Worm (Caenorhabditis elegans) whole organism, late embryonic: ENCODE results near the gene ddn-2.

Experiments
- C38D4.7 ChIP-seq: fragments of 200-800 bp; sonication (Bioruptor generic); optimal IDR thresholded peaks from 2 replicates; lab custom pipeline; 2018; ENCODE audit warnings: mild to moderate bottlenecking, missing genetic modification characterization, moderate library complexity, missing compliant biosample characterization
- T23F11.4 ChIP-seq: fragments of 200-800 bp; sonication (Bioruptor generic); optimal IDR thresholded peaks from 2 replicates; lab custom pipeline; 2018; ENCODE audit warnings: mild to moderate bottlenecking, missing genetic modification characterization, missing compliant biosample characterization
- ceh-18 ChIP-seq: sonication (generic microtip); optimal IDR thresholded peaks from 2 replicates; lab custom pipeline; 2016; ENCODE audit warnings: missing genetic modification characterization, missing compliant biosample characterization
- ceh-19 ChIP-seq: fragments of 200-800 bp; sonication (Bioruptor generic); optimal IDR thresholded peaks from 2 replicates; lab custom pipeline; 2018; ENCODE audit warnings: mild to moderate bottlenecking, missing genetic modification characterization, missing compliant biosample characterization
- ceh-30 ChIP-seq: fragments of 150-350 bp; optimal IDR thresholded peaks from 2 replicates; lab custom pipeline; 2014; ENCODE audit warnings: missing biosample characterization, missing genetic modification characterization
- ceh-31 ChIP-seq: sonication (generic microtip); optimal IDR thresholded peaks from 2 replicates; lab custom pipeline; 2016; ENCODE audit warnings: missing genetic modification characterization, missing compliant biosample characterization
- ceh-6 ChIP-seq: fragments of 200-800 bp; sonication (Bioruptor generic); optimal IDR thresholded peaks from 2 replicates; lab custom pipeline; 2018; ENCODE audit warnings: mild to moderate bottlenecking, missing genetic modification characterization, missing compliant biosample characterization
- dmd-4 ChIP-seq: sonication (generic microtip); optimal IDR thresholded peaks from 2 replicates; lab custom pipeline; 2016; ENCODE audit warnings: borderline replicate concordance, missing genetic modification characterization, missing compliant biosample characterization
- elt-2 ChIP-seq: sonication (generic microtip); optimal IDR thresholded peaks from 2 replicates; lab custom pipeline; 2016; ENCODE audit warnings: missing genetic modification reagents, missing genetic modification characterization, missing compliant biosample characterization
- hlh-30 ChIP-seq: sonication (generic microtip); optimal IDR thresholded peaks from 2 replicates; lab custom pipeline; 2017; ENCODE audit warnings: antibody characterized with exemption, missing genetic modification characterization, missing compliant biosample characterization; ENCODE audit not compliant: insufficient read depth
- nfya-1 ChIP-seq: sonication (generic microtip); optimal IDR thresholded peaks from 2 replicates; lab custom pipeline; 2017; ENCODE audit warnings: missing genetic modification characterization, mild to moderate bottlenecking, missing compliant biosample characterization, antibody characterized with exemption, moderate library complexity
- odd-2 ChIP-seq: sonication (generic microtip); optimal IDR thresholded peaks from 2 replicates; lab custom pipeline; 2017; ENCODE audit warnings: antibody characterized with exemption, mild to moderate bottlenecking, missing genetic modification characterization, missing compliant biosample characterization
- pros-1 ChIP-seq: fragments of 150-350 bp; optimal IDR thresholded peaks from 2 replicates; lab custom pipeline; 2014; ENCODE audit warnings: missing biosample characterization, missing genetic modification reagents, missing genetic modification characterization
- rnt-1 ChIP-seq: sonication (generic microtip); optimal IDR thresholded peaks from 2 replicates; lab custom pipeline; 2016; ENCODE audit warnings: missing genetic modification characterization, missing compliant biosample characterization
- sox-2 ChIP-seq: fragments of 200-800 bp; sonication (Bioruptor generic); IDR thresholded peaks from 2 replicates; pipeline ENCODE4 v1.3.6; 2022; ENCODE audit warnings: missing genetic modification reagents, missing genetic modification characterization, missing compliant biosample characterization
- tbx-2 ChIP-seq: sonication (generic microtip); optimal IDR thresholded peaks from 2 replicates; lab custom pipeline; 2016; ENCODE audit warnings: missing genetic modification characterization, missing compliant biosample characterization
- tbx-7 ChIP-seq: sonication (generic microtip); optimal IDR thresholded peaks from 2 replicates; lab custom pipeline; 2016; ENCODE audit warnings: missing genotype, missing genetic modification characterization, missing compliant biosample characterization
- unc-55 ChIP-seq: sonication (generic microtip); optimal IDR thresholded peaks from 2 replicates; lab custom pipeline; 2017; ENCODE audit warnings: missing biosample characterization, missing genetic modification reagents, missing genetic modification characterization
- unc-86 ChIP-seq: sonication (generic microtip); optimal IDR thresholded peaks from 2 replicates; lab custom pipeline; 2016; ENCODE audit warnings: missing genetic modification characterization, missing compliant biosample characterization
- zip-5 ChIP-seq: sonication (generic microtip); optimal IDR thresholded peaks from 2 replicates; lab custom pipeline; 2016; ENCODE audit warnings: missing genetic modification characterization, missing compliant biosample characterization

Gene ddn-2

DNA sequence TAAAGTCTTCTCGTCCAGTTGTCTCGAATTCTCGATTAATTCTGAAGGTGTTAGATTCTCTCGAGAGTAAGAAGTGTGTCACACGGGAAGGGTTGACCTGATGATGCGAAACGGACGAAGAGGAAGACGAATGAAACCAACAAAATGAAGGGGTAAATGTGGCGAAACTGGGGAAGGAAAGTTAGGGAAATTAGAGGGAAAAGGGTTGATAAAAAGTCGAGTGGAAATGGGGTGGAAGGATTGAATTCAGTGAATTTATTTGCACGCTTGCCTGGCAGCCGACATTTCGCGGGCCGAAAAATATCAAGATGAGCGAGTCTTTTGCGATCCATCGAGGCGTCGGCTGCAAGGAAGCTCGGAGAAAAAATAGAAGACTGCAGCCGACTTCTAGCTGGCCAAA, 39.3 kb downstream of the ddn-2 start, which contains the start of gene F58G1.7:
Gene F58G1.7 (minus strand): TSS at position 101 of the 400 bp plus-strand sequence.
- no peak for TF ChIP-seq ceh-19 (GFP tag; lab: Kevin White, UChicago)
- no peak for TF ChIP-seq T23F11.4 (GFP tag; lab: Kevin White, UChicago)
- TF ChIP-seq ceh-6 (GFP tag; lab: Kevin White, UChicago), result no peak
- TF ChIP-seq ceh-30, result no peak
- no peak for TF ChIP-seq C38D4.7 (GFP tag; lab: Kevin White, UChicago)
- no peak for TF ChIP-seq odd-2
- no peak for TF ChIP-seq nfya-1 (tag; lab: Kevin White, UChicago)

DNA sequence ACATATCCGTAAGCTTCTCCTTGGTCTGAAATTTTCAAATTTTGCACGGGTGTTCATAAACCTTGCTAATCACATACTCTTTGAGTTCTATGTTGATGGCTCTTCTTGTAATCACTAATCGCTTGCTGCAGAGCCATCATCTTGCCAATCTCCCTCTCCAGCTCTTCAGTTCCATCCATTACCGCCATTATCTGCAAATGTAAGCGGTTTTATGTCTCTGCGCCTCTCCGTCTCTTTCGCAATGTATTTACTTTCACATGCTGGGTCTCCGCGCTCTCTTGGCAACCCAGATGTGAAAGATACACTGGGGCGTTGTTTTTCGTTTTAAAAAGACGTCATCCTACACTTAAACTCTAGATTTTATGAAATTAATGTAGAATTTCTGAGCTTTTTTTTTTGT, 44.4 kb downstream of the ddn-2 start:
- no peak for TF ChIP-seq zip-5
- TF ChIP-seq ceh-6 (GFP tag; lab: Kevin White, UChicago), result no peak
- TF ChIP-seq elt-2 (tag; lab: Kevin White, UChicago), result peak; percentile 6
- TF ChIP-seq tbx-2, result peak; percentile 35
- no peak for TF ChIP-seq hlh-30 (tag; lab: Kevin White, UChicago)
- TF ChIP-seq unc-55 (GFP tag; lab: Kevin White, UChicago), result peak; percentile 67
- TF ChIP-seq ceh-18 (tag; lab: Kevin White, UChicago), result peak; percentile 9
- TF ChIP-seq rnt-1 (tag; lab: Kevin White, UChicago), result peak; percentile 43
- peak; percentile 0 for TF ChIP-seq ceh-31 (tag; lab: Kevin White, UChicago)

DNA sequence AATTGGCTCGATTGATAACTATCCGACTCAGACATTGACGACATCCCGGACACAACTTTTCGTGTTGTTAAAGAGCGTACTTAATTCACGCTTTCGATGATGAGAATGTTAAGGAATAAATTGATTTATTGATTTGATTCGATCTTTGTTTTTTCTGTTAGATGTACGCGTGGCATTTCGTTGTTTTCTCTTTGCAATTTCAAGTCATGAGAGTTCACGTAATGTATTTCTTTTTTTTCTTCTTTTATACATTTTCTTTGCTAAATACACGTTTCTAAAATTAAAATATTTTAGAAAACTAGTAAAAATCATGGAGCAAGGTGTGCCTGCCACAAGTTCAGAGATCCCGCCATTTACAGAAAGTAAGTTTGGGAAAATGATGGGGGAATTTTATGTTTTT, 45.8 kb downstream of the ddn-2 start, which contains the start of the genes Y38F1A.1 and Y38F1A.2:
Gene Y38F1A.1 (minus strand): TSS at position 101 of the 400 bp plus-strand sequence.
Gene Y38F1A.2 (plus strand): TSS at position 289 of the 400 bp plus-strand sequence.
- TF ChIP-seq tbx-7 (tag; lab: Kevin White, UChicago), result no peak
- no peak for TF ChIP-seq pros-1 (tag; lab: Kevin White, UChicago)
- TF ChIP-seq dmd-4 (tag; lab: Kevin White, UChicago), result no peak
- TF ChIP-seq unc-86 (tag; lab: Kevin White, UChicago), result no peak
- no peak for TF ChIP-seq C38D4.7 (GFP tag; lab: Kevin White, UChicago)
- no peak for TF ChIP-seq sox-2 (GFP tag; lab: Robert Waterston, UW)
- no peak for TF ChIP-seq zip-5
